Worm (Caenorhabditis elegans) whole organism, L1 larva: Measurements from ENCODE around the gene dmd-9.

Source experiments
- C04F5.9 ChIP-seq: sonication (generic microtip); optimal IDR thresholded peaks from 2 replicates; lab custom pipeline; 2016; ENCODE audit warnings: missing genetic modification characterization, missing compliant biosample characterization
- F16B12.6 ChIP-seq: fragments of 150-350 bp; optimal IDR thresholded peaks from 2 replicates; lab custom pipeline; 2014; ENCODE audit warnings: missing biosample characterization, missing genetic modification characterization
- Y116A8C.19 ChIP-seq: sonication (generic microtip); optimal IDR thresholded peaks from 2 replicates; lab custom pipeline; 2016; ENCODE audit warnings: missing compliant biosample characterization, missing genetic modification characterization, borderline replicate concordance
- aha-1 ChIP-seq: fragments of 150-350 bp; optimal IDR thresholded peaks from 2 replicates; lab custom pipeline; 2014; ENCODE audit warnings: missing biosample characterization, missing genetic modification characterization
- alr-1 ChIP-seq: fragments of 200-800 bp; sonication (Bioruptor generic); optimal IDR thresholded peaks from 2 replicates; lab custom pipeline; 2018; ENCODE audit warnings: borderline replicate concordance, mild to moderate bottlenecking, missing genetic modification characterization, missing compliant biosample characterization
- ama-1 ChIP-seq: fragments of 150-350 bp; optimal IDR thresholded peaks from 2 replicates; lab custom pipeline; 2014
- blmp-1 ChIP-seq: fragments of 150-350 bp; optimal IDR thresholded peaks from 2 replicates; lab custom pipeline; 2014; ENCODE audit warnings: missing biosample characterization, missing genetic modification characterization
- ceh-8 ChIP-seq: fragments of 200-800 bp; sonication (Bioruptor generic); optimal IDR thresholded peaks from 2 replicates; lab custom pipeline; 2018; ENCODE audit warnings: mild to moderate bottlenecking, missing genetic modification characterization, moderate library complexity, missing compliant biosample characterization
- dpl-1 ChIP-seq, 3 experiments: fragments of 150-350 bp in 2 of 3; sonication (generic microtip) in 1 of 3; optimal IDR thresholded peaks; 2 replicates each; lab custom pipeline; 2014 to 2017; ENCODE audit warnings: missing biosample characterization in 3 of 3, missing genetic modification characterization in 3 of 3, missing genetic modification reagents in 3 of 3
- dsc-1 ChIP-seq: sonication (generic microtip); optimal IDR thresholded peaks from 2 replicates; lab custom pipeline; 2016; ENCODE audit warnings: mild to moderate bottlenecking, missing genetic modification characterization, missing compliant biosample characterization
- efl-1 ChIP-seq, 4 experiments: fragments of 150-350 bp; optimal IDR thresholded peaks in 3 of 4; peaks in 1 of 4; 1 replicate in 1 of 4; 2 replicates in 3 of 4; lab custom pipeline; 2014; ENCODE audit warnings: missing biosample characterization in 2 of 4, missing genetic modification characterization in 2 of 4, missing genetic modification reagents in 2 of 4
- egl-27 ChIP-seq, 2 experiments: fragments of 150-350 bp in 1 of 2; sonication (generic microtip); optimal IDR thresholded peaks; 3 replicates each; lab custom pipeline; 2017 to 2018; ENCODE audit warnings: missing biosample characterization in 2 of 2, missing genetic modification characterization in 2 of 2, missing genetic modification reagents in 2 of 2
- elt-2 ChIP-seq: sonication (generic microtip); optimal IDR thresholded peaks from 2 replicates; lab custom pipeline; 2016; ENCODE audit warnings: missing genetic modification characterization, mild to moderate bottlenecking, inconsistent platforms, missing compliant biosample characterization, missing genetic modification reagents
- elt-3 ChIP-seq, 6 experiments: fragments of 150-350 bp in 1 of 6; sonication (generic microtip); optimal IDR thresholded peaks; 2 replicates each; lab custom pipeline; 2017 to 2018; ENCODE audit warnings: missing biosample characterization in 6 of 6, missing genetic modification characterization in 6 of 6, inconsistent platforms in 1 of 6
- ets-5 ChIP-seq: fragments of 200-800 bp; sonication (Bioruptor generic); IDR thresholded peaks from 2 replicates; pipeline ENCODE4 v1.3.6; 2022; ENCODE audit warnings: missing genetic modification characterization, missing compliant biosample characterization
- fkh-10 ChIP-seq: sonication (generic microtip); optimal IDR thresholded peaks from 2 replicates; lab custom pipeline; 2017; ENCODE audit warnings: missing biosample characterization, missing genetic modification reagents, missing genetic modification characterization
- fkh-8 ChIP-seq: sonication (generic microtip); optimal IDR thresholded peaks from 2 replicates; lab custom pipeline; 2016; ENCODE audit warnings: mild to moderate bottlenecking, missing genetic modification characterization, missing compliant biosample characterization
- fos-1 ChIP-seq: fragments of 150-350 bp; optimal IDR thresholded peaks from 2 replicates; lab custom pipeline; 2014; ENCODE audit warnings: missing biosample characterization, missing genetic modification characterization
- hlh-4 ChIP-seq: sonication (generic microtip); optimal IDR thresholded peaks from 2 replicates; lab custom pipeline; 2016; ENCODE audit warnings: mild to moderate bottlenecking, missing genetic modification characterization, missing compliant biosample characterization
- irx-1 ChIP-seq: sonication (generic microtip); optimal IDR thresholded peaks from 2 replicates; lab custom pipeline; 2016; ENCODE audit warnings: missing genetic modification characterization, missing compliant biosample characterization
- jun-1 ChIP-seq: fragments of 150-350 bp; optimal IDR thresholded peaks from 2 replicates; lab custom pipeline; 2014; ENCODE audit warnings: missing biosample characterization, missing genetic modification reagents, missing genetic modification characterization
- lin-14 ChIP-seq: fragments of 200-800 bp; sonication (Bioruptor generic); optimal IDR thresholded peaks from 2 replicates; lab custom pipeline; 2018; ENCODE audit warnings: mild to moderate bottlenecking, missing genetic modification characterization, moderate library complexity, missing compliant biosample characterization
- lin-35 ChIP-seq, 2 experiments: fragments of 150-350 bp; optimal IDR thresholded peaks; 2 replicates each; lab custom pipeline; 2014; ENCODE audit warnings: missing biosample characterization in 2 of 2, missing genetic modification characterization in 2 of 2, missing genetic modification reagents in 2 of 2
- lir-3 ChIP-seq: sonication (generic microtip); optimal IDR thresholded peaks from 2 replicates; lab custom pipeline; 2016; ENCODE audit warnings: mild to moderate bottlenecking, missing genetic modification characterization, moderate library complexity, missing compliant biosample characterization; ENCODE audit not compliant: poor library complexity
- lsy-2 ChIP-seq, 2 experiments: fragments of 150-350 bp; optimal IDR thresholded peaks; 2 replicates each; lab custom pipeline; 2014; ENCODE audit warnings: missing biosample characterization in 2 of 2, missing genetic modification characterization in 2 of 2
- mdl-1 ChIP-seq, 2 experiments: fragments of 150-350 bp; optimal IDR thresholded peaks; 2 replicates each; lab custom pipeline; 2014 to 2017; ENCODE audit warnings: missing biosample characterization in 2 of 2, missing genetic modification characterization in 2 of 2, inconsistent platforms in 1 of 2
- nhr-12 ChIP-seq: sonication (generic microtip); optimal IDR thresholded peaks from 2 replicates; lab custom pipeline; 2017; ENCODE audit warnings: missing biosample characterization, missing genetic modification characterization
- nhr-28 ChIP-seq: fragments of 150-350 bp; optimal IDR thresholded peaks from 2 replicates; lab custom pipeline; 2014; ENCODE audit warnings: missing biosample characterization, missing genetic modification characterization
- nhr-76 ChIP-seq: sonication (generic microtip); optimal IDR thresholded peaks from 2 replicates; lab custom pipeline; 2017; ENCODE audit warnings: missing biosample characterization, missing genetic modification characterization
- nhr-84 ChIP-seq: sonication (generic microtip); optimal IDR thresholded peaks from 2 replicates; lab custom pipeline; 2017; ENCODE audit warnings: missing biosample characterization, missing genetic modification characterization
- nhr-85 ChIP-seq: sonication (generic microtip); peaks from one replicate; lab custom pipeline; 2016; ENCODE audit warnings: missing genetic modification characterization, inconsistent platforms, missing compliant biosample characterization
- nhr-90 ChIP-seq: sonication (generic microtip); optimal IDR thresholded peaks from 2 replicates; lab custom pipeline; 2016; ENCODE audit warnings: mild to moderate bottlenecking, missing genetic modification characterization, missing compliant biosample characterization; ENCODE audit not compliant: poor library complexity
- pag-3 ChIP-seq: sonication (generic microtip); optimal IDR thresholded peaks from 2 replicates; lab custom pipeline; 2017; ENCODE audit warnings: missing genetic modification characterization, mild to moderate bottlenecking, missing compliant biosample characterization, antibody characterized with exemption, borderline replicate concordance; ENCODE audit not compliant: insufficient read depth
- pax-3 ChIP-seq: fragments of 200-800 bp; sonication (Bioruptor generic); optimal IDR thresholded peaks from 2 replicates; lab custom pipeline; 2018; ENCODE audit warnings: mild to moderate bottlenecking, missing genetic modification characterization, moderate library complexity, missing compliant biosample characterization
- rnt-1 ChIP-seq: sonication (generic microtip); optimal IDR thresholded peaks from 2 replicates; lab custom pipeline; 2016; ENCODE audit warnings: mild to moderate bottlenecking, missing genetic modification characterization, moderate library complexity, missing compliant biosample characterization
- snu-23 ChIP-seq: sonication (generic microtip); optimal IDR thresholded peaks from 2 replicates; lab custom pipeline; 2016; ENCODE audit warnings: missing genetic modification characterization, missing compliant biosample characterization
- tbx-2 ChIP-seq: sonication (generic microtip); optimal IDR thresholded peaks from 2 replicates; lab custom pipeline; 2016; ENCODE audit warnings: missing genetic modification characterization, missing compliant biosample characterization
- unc-30 ChIP-seq: sonication (generic microtip); optimal IDR thresholded peaks from 2 replicates; lab custom pipeline; 2017; ENCODE audit warnings: missing biosample characterization, missing genetic modification characterization
- unc-62 ChIP-seq: fragments of 150-350 bp; optimal IDR thresholded peaks from 2 replicates; lab custom pipeline; 2014; ENCODE audit warnings: missing biosample characterization, missing genetic modification reagents, missing genetic modification characterization
- unc-86 ChIP-seq: sonication (generic microtip); optimal IDR thresholded peaks from 2 replicates; lab custom pipeline; 2016; ENCODE audit warnings: missing genetic modification characterization, missing compliant biosample characterization
- unc-98 ChIP-seq: fragments of 200-800 bp; sonication (Bioruptor generic); IDR thresholded peaks from 2 replicates; pipeline ENCODE4 v1.3.6; 2022; ENCODE audit warnings: missing genetic modification characterization, missing compliant biosample characterization
- vab-15 ChIP-seq: sonication (generic microtip); optimal IDR thresholded peaks from 2 replicates; lab custom pipeline; 2017; ENCODE audit warnings: missing genotype, mild to moderate bottlenecking, missing genetic modification characterization, missing compliant biosample characterization
- xbp-1 ChIP-seq: sonication (generic microtip); optimal IDR thresholded peaks from 2 replicates; lab custom pipeline; 2016; ENCODE audit warnings: missing genetic modification characterization, missing compliant biosample characterization
- zag-1 ChIP-seq: fragments of 150-350 bp; optimal IDR thresholded peaks from 2 replicates; lab custom pipeline; 2014; ENCODE audit warnings: missing biosample characterization, missing genetic modification characterization
- zip-4 ChIP-seq: fragments of 200-800 bp; sonication (Bioruptor generic); optimal IDR thresholded peaks from 2 replicates; lab custom pipeline; 2018; ENCODE audit warnings: mild to moderate bottlenecking, missing genetic modification characterization, moderate library complexity, missing compliant biosample characterization
- ztf-4 ChIP-seq: fragments of 150-350 bp; optimal IDR thresholded peaks from 2 replicates; lab custom pipeline; 2014; ENCODE audit warnings: missing biosample characterization, missing genetic modification characterization

The dmd-9 gene

ce11 chrIV:3260216-3260615 lies 5.9 kb upstream of the dmd-9 start:
- no peak for TF ChIP-seq vab-15 (tag; lab: Kevin White, UChicago)
- TF ChIP-seq nhr-12: no peak
- no peak for TF ChIP-seq xbp-1
- TF ChIP-seq Y116A8C.19 (tag; lab: Kevin White, UChicago): no peak
- no peak for TF ChIP-seq unc-98
- no peak for TF ChIP-seq nhr-84 (tag; lab: Kevin White, UChicago)
- TF ChIP-seq elt-3 (tag; optimal IDR thresholded peaks at IDR 0.05; lab: Kevin White, UChicago): no peak
- TF ChIP-seq irx-1 (tag; lab: Kevin White, UChicago): no peak
- TF ChIP-seq rnt-1 (tag; lab: Kevin White, UChicago): no peak
- TF ChIP-seq mdl-1 (tag; optimal IDR thresholded peaks at IDR 0.05; lab: Kevin White, UChicago): no peak
- no peak for TF ChIP-seq fkh-10 (GFP tag; lab: Kevin White, UChicago)
- TF ChIP-seq pag-3 (tag; lab: Kevin White, UChicago): no peak
- TF ChIP-seq unc-30 (tag; lab: Kevin White, UChicago): no peak
- no peak for TF ChIP-seq tbx-2 (tag; lab: Kevin White, UChicago)
- no peak for TF ChIP-seq zag-1 (tag; lab: Kevin White, UChicago)
- TF ChIP-seq C04F5.9 (tag; lab: Kevin White, UChicago): no peak

DNA sequence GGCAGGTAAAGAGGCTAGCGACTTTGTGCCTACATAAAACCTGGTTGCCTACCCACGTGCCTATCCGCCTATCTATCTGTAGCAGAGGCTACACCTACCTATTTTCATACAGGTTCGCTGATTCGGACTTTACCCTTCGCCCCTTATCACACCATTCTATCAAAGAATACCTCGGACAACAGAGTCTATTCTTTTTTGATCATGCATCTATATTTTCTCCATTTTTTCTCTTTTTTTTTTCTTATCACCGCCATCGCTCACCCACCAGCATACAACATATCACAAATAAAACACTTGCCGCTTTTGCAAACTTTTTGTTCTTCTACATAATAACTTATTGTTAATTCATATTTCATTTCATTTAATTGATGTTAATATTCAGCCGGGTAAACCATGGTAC lies 4.2 kb upstream of the dmd-9 start, which contains the start of gene T26C12.1:
TSS of gene T26C12.1 (plus strand) at position 383 of the 400 bp plus-strand sequence.
- TF ChIP-seq unc-30 (tag; lab: Kevin White, UChicago): no peak
- peak; percentile 41 for TF ChIP-seq elt-2
- no peak for TF ChIP-seq unc-62 (GFP tag; lab: Kevin White, UChicago)
- TF ChIP-seq lin-35 (GFP tag; optimal IDR thresholded peaks at IDR 0.05; lab: Kevin White, UChicago): no peak
- TF ChIP-seq efl-1 (optimal IDR thresholded peaks at IDR 0.05; lab: Kevin White, UChicago): no peak
- TF ChIP-seq efl-1 (GFP tag; optimal IDR thresholded peaks at IDR 0.05 in 1 of 2; lab: Kevin White, UChicago): peak in 1 of 2 experiments; percentile 14
- peak; percentile 19 for TF ChIP-seq nhr-90 (tag; lab: Kevin White, UChicago)
- TF ChIP-seq nhr-28 (tag; lab: Kevin White, UChicago): no peak
- TF ChIP-seq pax-3 (tag; lab: Kevin White, UChicago): no peak
- no peak for TF ChIP-seq aha-1 (tag; lab: Kevin White, UChicago)
- TF ChIP-seq ama-1 (lab: Kevin White, UChicago): no peak

ce11 chrIV:3256866-3257265 lies 2.5 kb upstream of the dmd-9 start:
- TF ChIP-seq rnt-1 (tag; lab: Kevin White, UChicago): no peak
- peak; percentile 49 for TF ChIP-seq lin-14 (GFP tag; lab: Kevin White, UChicago)
- TF ChIP-seq alr-1 (tag; lab: Kevin White, UChicago): no peak
- TF ChIP-seq zip-4 (GFP tag; lab: Kevin White, UChicago): no peak
- TF ChIP-seq lin-35 (GFP tag; optimal IDR thresholded peaks at IDR 0.05; lab: Kevin White, UChicago): peak in 1 of 2 experiments; percentile 9
- TF ChIP-seq hlh-4 (tag; lab: Kevin White, UChicago): no peak
- peak; percentile 6 for TF ChIP-seq snu-23 (GFP tag; lab: Kevin White, UChicago)
- peak in 2 of 6 experiments; percentile 16 to 41 for TF ChIP-seq elt-3 (tag; optimal IDR thresholded peaks at IDR 0.05; lab: Kevin White, UChicago)
- TF ChIP-seq egl-27 (tag; optimal IDR thresholded peaks at IDR 0.05; lab: Kevin White, UChicago): no peak
- TF ChIP-seq blmp-1 (tag; lab: Kevin White, UChicago): peak; percentile 56
- TF ChIP-seq nhr-85 (tag; lab: Kevin White, UChicago): peak; percentile 37

- TF ChIP-seq ztf-4 (tag; lab: Kevin White, UChicago) (no peak), unc-86 (tag; lab: Kevin White, UChicago) (no peak), dsc-1 (tag; lab: Kevin White, UChicago) (peak; percentile 86), fkh-8 (peak; percentile 34), ceh-8 (GFP tag; lab: Kevin White, UChicago) (no peak), nhr-76 (tag; lab: Kevin White, UChicago) (no peak), lir-3 (tag; lab: Kevin White, UChicago) (no peak), irx-1 (tag; lab: Kevin White, UChicago) (no peak), lsy-2 (tag; optimal IDR thresholded peaks at IDR 0.05; lab: Kevin White, UChicago) (no peak), C04F5.9 (tag; lab: Kevin White, UChicago) (no peak), jun-1 (tag; lab: Kevin White, UChicago) (no peak), fos-1 (tag; lab: Kevin White, UChicago) (no peak), ama-1 (lab: Kevin White, UChicago) (no peak), dpl-1 (GFP tag; optimal IDR thresholded peaks at IDR 0.05; lab: Kevin White, UChicago) (no peak), F16B12.6 (no peak), ets-5 (GFP tag; lab: Robert Waterston, UW) (no peak), nhr-28 (tag; lab: Kevin White, UChicago) (no peak), elt-3 (tag; optimal IDR thresholded peaks at IDR 0.05; lab: Kevin White, UChicago) (no peak), mdl-1 (tag; optimal IDR thresholded peaks at IDR 0.05; lab: Kevin White, UChicago) (no peak)
Measured at ce11 chrIV:3252047-3252446, 2.3 kb downstream of the dmd-9 start.
